Fruit fly (Drosophila melanogaster) whole organism, embryonic: ENCODE data around the gene CG18428.

Experiments used
- Ada2b ChIP-seq: fragments of 200-800 bp; sonication (Bioruptor generic); IDR thresholded peaks from 2 replicates; pipeline ENCODE4 v1.3.6; 2022; ENCODE audit warnings: missing biosample characterization, missing genetic modification characterization
- Atf3 ChIP-seq: fragments of 200-800 bp; sonication (Bioruptor generic); optimal IDR thresholded peaks from 3 replicates; lab custom pipeline; 2016; ENCODE audit warnings: missing biosample characterization, missing genetic modification characterization
- Bteb2 ChIP-seq: fragments of 200-800 bp; sonication (Bioruptor generic); optimal IDR thresholded peaks from 2 replicates; lab custom pipeline; 2016; ENCODE audit warnings: missing biosample characterization, missing genetic modification characterization
- C15 ChIP-seq: fragments of 200-800 bp; sonication (Bioruptor generic); IDR thresholded peaks from 3 replicates; pipeline ENCODE4 v1.3.6; 2022; ENCODE audit warnings: missing biosample characterization, missing genetic modification characterization
- CG1024 ChIP-seq: fragments of 200-800 bp; sonication (Bioruptor generic); IDR thresholded peaks from 2 replicates; pipeline ENCODE4 v1.3.6; 2022; ENCODE audit warnings: missing biosample characterization, missing genetic modification characterization
- CG10267 ChIP-seq: fragments of 200-800 bp; sonication (Bioruptor generic); optimal IDR thresholded peaks from 2 replicates; lab custom pipeline; 2018; ENCODE audit warnings: missing biosample characterization, mild to moderate bottlenecking, missing genetic modification characterization, moderate library complexity
- CG11247 ChIP-seq: fragments of 200-800 bp; sonication (Bioruptor generic); IDR thresholded peaks from 2 replicates; pipeline ENCODE4 v1.3.6; 2022; ENCODE audit warnings: missing biosample characterization, missing genetic modification characterization
- CG11560 ChIP-seq: fragments of 200-800 bp; sonication (Bioruptor generic); IDR thresholded peaks from 3 replicates; pipeline ENCODE4 v1.3.6; 2022; ENCODE audit warnings: missing biosample characterization, missing genetic modification characterization
- CG11696 ChIP-seq: fragments of 200-800 bp; sonication (Bioruptor generic); IDR thresholded peaks from 2 replicates; pipeline ENCODE4 v1.3.6; 2022; ENCODE audit warnings: missing biosample characterization, missing genetic modification characterization
- CG12071 ChIP-seq: fragments of 200-800 bp; sonication (Bioruptor generic); optimal IDR thresholded peaks from 3 replicates; lab custom pipeline; 2018; ENCODE audit warnings: missing biosample characterization, mild to moderate bottlenecking, missing genetic modification characterization
- CG12104 ChIP-seq: fragments of 200-800 bp; sonication (Bioruptor generic); optimal IDR thresholded peaks from 3 replicates; lab custom pipeline; 2016; ENCODE audit warnings: missing biosample characterization, missing genetic modification characterization
- CG12391 ChIP-seq: fragments of 200-800 bp; sonication (Bioruptor generic); optimal IDR thresholded peaks from 3 replicates; lab custom pipeline; 2018; ENCODE audit warnings: missing biosample characterization, mild to moderate bottlenecking, missing genetic modification characterization, moderate library complexity
- CG13424 ChIP-seq: fragments of 200-800 bp; sonication (Bioruptor generic); optimal IDR thresholded peaks from 2 replicates; lab custom pipeline; 2019; ENCODE audit warnings: missing biosample characterization, mild to moderate bottlenecking, missing genetic modification characterization, moderate library complexity
- CG17361 ChIP-seq: fragments of 200-800 bp; sonication (Bioruptor generic); IDR thresholded peaks from 3 replicates; pipeline ENCODE4 v1.3.6; 2022; ENCODE audit warnings: missing biosample characterization, missing genetic modification characterization
- CG2712 ChIP-seq: fragments of 200-800 bp; optimal IDR thresholded peaks from 3 replicates; lab custom pipeline; 2019; ENCODE audit warnings: missing biosample characterization, mild to moderate bottlenecking, missing genetic modification characterization, moderate library complexity
- CG3065 ChIP-seq: fragments of 200-800 bp; sonication (Bioruptor generic); optimal IDR thresholded peaks from 2 replicates; lab custom pipeline; 2016; ENCODE audit warnings: missing biosample characterization, missing genetic modification characterization
- CG3281 ChIP-seq: fragments of 200-800 bp; sonication (Bioruptor generic); optimal IDR thresholded peaks from 3 replicates; lab custom pipeline; 2017; ENCODE audit warnings: missing biosample characterization, mild to moderate bottlenecking, missing genetic modification characterization
- CG4282 ChIP-seq: fragments of 200-800 bp; sonication (Bioruptor generic); optimal IDR thresholded peaks from 2 replicates; lab custom pipeline; 2016; ENCODE audit warnings: missing biosample characterization, missing genetic modification characterization
- CG4404 ChIP-seq: fragments of 200-800 bp; sonication (Bioruptor generic); IDR thresholded peaks from 2 replicates; pipeline ENCODE4 v1.3.6; 2022; ENCODE audit warnings: missing biosample characterization, missing genetic modification characterization
- Dll ChIP-seq: fragments of 200-800 bp; sonication (Bioruptor generic); IDR thresholded peaks from 4 replicates; pipeline ENCODE4 v1.3.6; 2022; ENCODE audit warnings: missing biosample characterization, missing genetic modification characterization; ENCODE audit not compliant: partially characterized antibody
- Dp ChIP-seq: fragments of 200-800 bp; sonication (Bioruptor generic); optimal IDR thresholded peaks from 2 replicates; lab custom pipeline; 2018; ENCODE audit warnings: missing biosample characterization, mild to moderate bottlenecking, missing genetic modification characterization, moderate library complexity
- H15 ChIP-seq: fragments of 200-800 bp; sonication (Bioruptor generic); IDR thresholded peaks from 3 replicates; pipeline ENCODE4 v1.3.6; 2022; ENCODE audit warnings: missing biosample characterization, missing genetic modification characterization
- Hand ChIP-seq: fragments of 200-800 bp; sonication (Bioruptor generic); optimal IDR thresholded peaks from 2 replicates; lab custom pipeline; 2017; ENCODE audit warnings: mild to moderate bottlenecking, missing biosample characterization, missing genetic modification reagents, missing genetic modification characterization
- HmgD ChIP-seq: fragments of 200-800 bp; sonication (Bioruptor generic); optimal IDR thresholded peaks from 3 replicates; lab custom pipeline; 2016; ENCODE audit warnings: missing biosample characterization, missing genetic modification characterization
- Lhr ChIP-seq: fragments of 200-800 bp; sonication (Bioruptor generic); optimal IDR thresholded peaks from 3 replicates; lab custom pipeline; 2017; ENCODE audit warnings: mild to moderate bottlenecking, missing biosample characterization, missing genetic modification reagents, missing genetic modification characterization
- NFAT ChIP-seq: fragments of 200-800 bp; sonication (Bioruptor generic); IDR thresholded peaks from 2 replicates; pipeline ENCODE4 v1.3.6; 2022; ENCODE audit warnings: missing biosample characterization, missing genetic modification characterization
- Nf-YA ChIP-seq: fragments of 200-800 bp; sonication (Bioruptor generic); IDR thresholded peaks from 2 replicates; pipeline ENCODE4 v1.3.6; 2022; ENCODE audit warnings: missing biosample characterization, missing genetic modification characterization
- Nf-YC ChIP-seq: fragments of 200-800 bp; optimal IDR thresholded peaks from 3 replicates; lab custom pipeline; 2019; ENCODE audit warnings: missing biosample characterization, mild to moderate bottlenecking, missing genetic modification characterization, moderate library complexity
- Tbp ChIP-seq: fragments of >200 bp; optimal IDR thresholded peaks from 2 replicates; lab custom pipeline; 2018; ENCODE audit warnings: missing biosample characterization, missing genetic modification characterization
- az2 ChIP-seq: fragments of 200-800 bp; sonication (Bioruptor generic); optimal IDR thresholded peaks from 3 replicates; lab custom pipeline; 2016; ENCODE audit warnings: missing biosample characterization, missing genetic modification characterization
- bcd ChIP-seq: fragments of 200-800 bp; sonication (Bioruptor generic); optimal IDR thresholded peaks from 2 replicates; lab custom pipeline; 2017; ENCODE audit warnings: missing biosample characterization, mild to moderate bottlenecking, missing genetic modification characterization
- cad ChIP-seq: fragments of >200 bp; optimal IDR thresholded peaks from 2 replicates; lab custom pipeline; 2017; ENCODE audit warnings: missing biosample characterization, missing genetic modification characterization
- chif ChIP-seq, 2 experiments: fragments of 200-800 bp; sonication (Bioruptor generic); optimal IDR thresholded peaks; 3 replicates each; lab custom pipeline; 2016; ENCODE audit warnings: missing biosample characterization in 2 of 2, missing genetic modification characterization in 2 of 2
- da ChIP-seq: fragments of 200-800 bp; sonication (Bioruptor generic); optimal IDR thresholded peaks from 2 replicates; lab custom pipeline; 2016; ENCODE audit warnings: missing biosample characterization, missing genetic modification characterization
- emc ChIP-seq: fragments of 200-800 bp; sonication (Bioruptor generic); optimal IDR thresholded peaks from 2 replicates; lab custom pipeline; 2016; ENCODE audit warnings: missing biosample characterization, missing genetic modification characterization
- eve ChIP-seq, 2 experiments: fragments of >200 bp; optimal IDR thresholded peaks; 2 replicates each; lab custom pipeline; 2017; ENCODE audit warnings: missing biosample characterization in 2 of 2, missing genetic modification characterization in 2 of 2
- exex ChIP-seq: fragments of 200-800 bp; sonication (Bioruptor generic); optimal IDR thresholded peaks from 4 replicates; lab custom pipeline; 2018; ENCODE audit warnings: missing biosample characterization, mild to moderate bottlenecking, missing genetic modification characterization, moderate library complexity
- fd3F ChIP-seq: fragments of 200-800 bp; sonication (Bioruptor generic); optimal IDR thresholded peaks from 2 replicates; lab custom pipeline; 2018; ENCODE audit warnings: missing biosample characterization, mild to moderate bottlenecking, missing genetic modification characterization, moderate library complexity
- gcm ChIP-seq: fragments of 200-800 bp; sonication (Bioruptor generic); optimal IDR thresholded peaks from 2 replicates; lab custom pipeline; 2019; ENCODE audit warnings: missing biosample characterization, mild to moderate bottlenecking, missing genetic modification characterization, moderate library complexity
- kni ChIP-seq: fragments of 200-800 bp; sonication (Bioruptor generic); optimal IDR thresholded peaks from 3 replicates; lab custom pipeline; 2017; ENCODE audit warnings: mild to moderate bottlenecking, missing biosample characterization, missing genetic modification reagents, missing genetic modification characterization
- lov ChIP-seq, 2 experiments: fragments of 200-800 bp in 1 of 2; fragments of >200 bp in 1 of 2; sonication (Bioruptor generic) in 1 of 2; IDR thresholded peaks in 1 of 2; optimal IDR thresholded peaks in 1 of 2; 2 replicates in 1 of 2; 3 replicates in 1 of 2; pipeline versions ENCODE4 v1.3.6 to Lab custom; 2017 to 2022; ENCODE audit warnings: missing biosample characterization in 1 of 2, missing genetic modification characterization in 1 of 2
- mld ChIP-seq: fragments of 200-800 bp; sonication (Bioruptor generic); IDR thresholded peaks from 3 replicates; pipeline ENCODE4 v1.3.6; 2022; ENCODE audit warnings: missing biosample characterization, missing genetic modification characterization; ENCODE audit not compliant: partially characterized antibody
- psq ChIP-seq: fragments of 200-800 bp; sonication (Bioruptor generic); optimal IDR thresholded peaks from 2 replicates; lab custom pipeline; 2017; ENCODE audit warnings: missing biosample characterization, missing genetic modification characterization
- ro ChIP-seq: fragments of 200-800 bp; sonication (Bioruptor generic); IDR thresholded peaks from 2 replicates; pipeline ENCODE4 v1.3.6; 2022; ENCODE audit warnings: missing biosample characterization, missing genetic modification characterization
- run ChIP-seq: fragments of 200-800 bp; sonication (Bioruptor generic); optimal IDR thresholded peaks from 3 replicates; lab custom pipeline; 2018; ENCODE audit warnings: missing biosample characterization, mild to moderate bottlenecking, missing genetic modification characterization
- sens ChIP-seq: fragments of 200-800 bp; sonication (Bioruptor generic); peaks from one replicate; lab custom pipeline; 2016; ENCODE audit warnings: missing biosample characterization, missing genetic modification characterization
- shn ChIP-seq: fragments of 200-800 bp; sonication (Bioruptor generic); optimal IDR thresholded peaks from 3 replicates; lab custom pipeline; 2016; ENCODE audit warnings: missing biosample characterization, missing genetic modification characterization
- sisA ChIP-seq: fragments of 200-800 bp; sonication (Bioruptor generic); IDR thresholded peaks from 2 replicates; pipeline ENCODE4 v1.3.6; 2022; ENCODE audit warnings: missing biosample characterization, missing genetic modification characterization
- tna ChIP-seq: fragments of 200-800 bp; sonication (Bioruptor generic); IDR thresholded peaks from 2 replicates; pipeline ENCODE4 v1.3.6; 2022; ENCODE audit warnings: missing biosample characterization, missing genetic modification characterization; ENCODE audit not compliant: partially characterized antibody
- trh ChIP-seq: fragments of 200-800 bp; sonication (Bioruptor generic); optimal IDR thresholded peaks from 2 replicates; lab custom pipeline; 2016; ENCODE audit warnings: missing biosample characterization, missing genetic modification characterization
- unc-4 ChIP-seq: fragments of 200-800 bp; sonication (Bioruptor generic); IDR thresholded peaks from 2 replicates; pipeline ENCODE4 v1.3.6; 2022; ENCODE audit warnings: missing biosample characterization, missing genetic modification characterization; ENCODE audit not compliant: partially characterized antibody
- yki ChIP-seq: fragments of >200 bp; optimal IDR thresholded peaks from 3 replicates; lab custom pipeline; 2018
- z ChIP-seq: fragments of 200-800 bp; sonication (Bioruptor generic); IDR thresholded peaks from 3 replicates; pipeline ENCODE4 v1.3.6; 2022; ENCODE audit warnings: missing biosample characterization, missing genetic modification characterization

The CG18428 gene

DNA sequence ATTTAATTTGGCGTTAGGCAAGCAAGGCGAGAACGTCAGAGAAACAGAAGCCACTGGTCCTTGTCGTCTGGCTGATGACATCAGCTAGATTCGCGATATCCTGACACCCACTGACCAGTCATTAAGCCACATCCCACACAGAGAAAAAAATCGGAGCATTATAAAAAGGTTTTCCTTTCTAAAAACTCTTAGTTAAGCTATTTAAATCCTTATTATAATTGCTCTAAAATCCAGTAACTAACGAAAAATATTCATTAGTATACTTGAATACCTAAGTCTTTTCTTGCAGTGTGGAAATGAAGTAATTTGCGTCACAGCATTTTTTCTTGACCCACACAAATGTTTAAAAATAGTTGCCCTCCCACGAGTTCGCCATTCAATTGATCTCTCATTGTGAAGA lies 40.3 kb upstream of the CG18428 start (continued):
- TF ChIP-seq z (GFP tag; lab: Robert Waterston, UW) = no peak
- no peak for TF ChIP-seq az2 (GFP tag; lab: Kevin White, UChicago)
- no peak for TF ChIP-seq Lhr (GFP tag; lab: Kevin White, UChicago)
- TF ChIP-seq chif (GFP tag; optimal IDR thresholded peaks at IDR 0.05; lab: Kevin White, UChicago) = peak in 1 of 2 experiments; percentile 14
- no peak for TF ChIP-seq CG12104 (GFP tag; lab: Kevin White, UChicago)
- no peak for TF ChIP-seq psq (GFP tag; lab: Kevin White, UChicago)
- no peak for TF ChIP-seq ro
- no peak for TF ChIP-seq mld (GFP tag; lab: Robert Waterston, UW)
- TF ChIP-seq Bteb2 (GFP tag; lab: Kevin White, UChicago) = no peak
- TF ChIP-seq CG17361 (GFP tag; lab: Robert Waterston, UW) = no peak
- TF ChIP-seq C15 (GFP tag; lab: Robert Waterston, UW) = no peak
- TF ChIP-seq run (tag; lab: Kevin White, UChicago) = no peak
- no peak for TF ChIP-seq bcd (GFP tag; lab: Kevin White, UChicago)
- no peak for TF ChIP-seq shn (GFP tag; lab: Kevin White, UChicago)
- peak; percentile 13 for TF ChIP-seq CG12391 (tag; lab: Kevin White, UChicago)
- TF ChIP-seq CG1024 (GFP tag; lab: Robert Waterston, UW) = no peak
- no peak for TF ChIP-seq Tbp (GFP tag; lab: Kevin White, UChicago)
- no peak for TF ChIP-seq yki (lab: Kevin White, UChicago)
- peak; percentile 12 for TF ChIP-seq fd3F (GFP tag; lab: Kevin White, UChicago)
- TF ChIP-seq Hand (GFP tag; lab: Kevin White, UChicago) = peak; percentile 9
- TF ChIP-seq Nf-YA (GFP tag; lab: Robert Waterston, UW) = no peak
- TF ChIP-seq unc-4 (GFP tag; lab: Robert Waterston, UW) = no peak
- TF ChIP-seq cad (GFP tag; lab: Kevin White, UChicago) = no peak
- no peak for TF ChIP-seq gcm (GFP tag; lab: Kevin White, UChicago)
- TF ChIP-seq da (GFP tag; lab: Kevin White, UChicago) = no peak
- no peak for TF ChIP-seq CG4404
- no peak for TF ChIP-seq CG11560 (tag; lab: Robert Waterston, UW)
- peak; percentile 74 for TF ChIP-seq sens (GFP tag; lab: Kevin White, UChicago)
- TF ChIP-seq CG11696 (GFP tag; lab: Robert Waterston, UW) = no peak
- TF ChIP-seq lov (optimal IDR thresholded peaks at IDR 0.05; lab: Kevin White, UChicago) = no peak
- TF ChIP-seq lov (GFP tag; IDR thresholded peaks at IDR 0.05; lab: Robert Waterston, UW) = no peak
- no peak for TF ChIP-seq CG11247 (GFP tag; lab: Robert Waterston, UW)
- no peak for TF ChIP-seq CG10267 (tag; lab: Kevin White, UChicago)
- TF ChIP-seq CG2712 (tag; lab: Kevin White, UChicago) = peak; percentile 11
- no peak for TF ChIP-seq exex (tag; lab: Kevin White, UChicago)
- no peak for TF ChIP-seq CG3281
- TF ChIP-seq eve (GFP tag; optimal IDR thresholded peaks at IDR 0.05; lab: Kevin White, UChicago) = peak in 1 of 2 experiments; percentile 26
- TF ChIP-seq Nf-YC (tag; lab: Kevin White, UChicago) = no peak
- no peak for TF ChIP-seq CG3065 (GFP tag; lab: Kevin White, UChicago)
- TF ChIP-seq CG12071 = no peak
- no peak for TF ChIP-seq emc (GFP tag; lab: Kevin White, UChicago)
- no peak for TF ChIP-seq NFAT (GFP tag; lab: Robert Waterston, UW)
- TF ChIP-seq H15 (GFP tag; lab: Robert Waterston, UW) = no peak
- no peak for TF ChIP-seq kni (GFP tag; lab: Kevin White, UChicago)
- no peak for TF ChIP-seq trh
- TF ChIP-seq Dll = no peak
- no peak for TF ChIP-seq CG4282
- TF ChIP-seq Atf3 (GFP tag; lab: Kevin White, UChicago) = no peak
- TF ChIP-seq tna (GFP tag; lab: Robert Waterston, UW) = no peak
- no peak for TF ChIP-seq HmgD
- TF ChIP-seq CG13424 = peak; percentile 44
- peak; percentile 50; the same call in 1 of the 2 replicates for TF ChIP-seq Ada2b (GFP tag; lab: Robert Waterston, UW)
- no peak for TF ChIP-seq sisA
- TF ChIP-seq Dp (GFP tag; lab: Kevin White, UChicago) = no peak
